Worm (Caenorhabditis elegans) whole organism, L2 larva: Measurements from ENCODE around the gene F53H1.4.

Experiments used
- blmp-1 ChIP-seq: sonication (generic microtip); optimal IDR thresholded peaks from 2 replicates; lab custom pipeline; 2017; ENCODE audit warnings: missing genetic modification characterization, mild to moderate bottlenecking, missing compliant biosample characterization, antibody characterized with exemption, moderate library complexity; ENCODE audit not compliant: insufficient read depth
- mbf-1 ChIP-seq: sonication (generic microtip); optimal IDR thresholded peaks from 2 replicates; lab custom pipeline; 2017; ENCODE audit warnings: missing biosample characterization, missing genetic modification characterization

ce11 chrIV:1353811-1354210, 43.8 kb downstream of the F53H1.4 start:
- TF ChIP-seq mbf-1 (tag; lab: Kevin White, UChicago): no peak
- TF ChIP-seq blmp-1 (tag; lab: Kevin White, UChicago): no peak
